Worm (Caenorhabditis elegans) whole organism, mixed stage, embryonic: ENCODE measurements around the gene Y62F5A.12.

Experiments
- ceh-43 ChIP-seq: fragments of 200-800 bp; sonication (Bioruptor generic); optimal IDR thresholded peaks from 2 replicates; lab custom pipeline; 2018; ENCODE audit warnings: mild to moderate bottlenecking, missing genetic modification characterization, moderate library complexity, missing compliant biosample characterization
- ces-1 ChIP-seq: fragments of 150-350 bp; optimal IDR thresholded peaks from 2 replicates; lab custom pipeline; 2014; ENCODE audit warnings: missing biosample characterization, missing genetic modification reagents, missing genetic modification characterization
- cnd-1 ChIP-seq: fragments of 200-800 bp; sonication (Bioruptor generic); optimal IDR thresholded peaks from 2 replicates; lab custom pipeline; 2018; ENCODE audit warnings: mild to moderate bottlenecking, missing genetic modification characterization, missing compliant biosample characterization
- drap-1 ChIP-seq: fragments of 200-800 bp; sonication (Bioruptor generic); optimal IDR thresholded peaks from 3 replicates; lab custom pipeline; 2018; ENCODE audit warnings: mild to moderate bottlenecking, missing genetic modification characterization, missing compliant biosample characterization
- elt-1 ChIP-seq: sonication (generic microtip); optimal IDR thresholded peaks from 2 replicates; lab custom pipeline; 2017; ENCODE audit warnings: missing genetic modification characterization, mild to moderate bottlenecking, missing compliant biosample characterization, antibody characterized with exemption, moderate library complexity, borderline replicate concordance; ENCODE audit not compliant: insufficient read depth
- lin-13 ChIP-seq: fragments of 150-350 bp; optimal IDR thresholded peaks from 2 replicates; lab custom pipeline; 2014; ENCODE audit warnings: missing biosample characterization, missing genetic modification characterization
- nhr-76 ChIP-seq: sonication (generic microtip); optimal IDR thresholded peaks from 2 replicates; lab custom pipeline; 2017; ENCODE audit warnings: missing biosample characterization, missing genetic modification characterization

ce11 chrII:11547254-11547687, 13.0 kb upstream of the Y62F5A.12 start, which contains the start of gene F54D5.7:
- TF ChIP-seq ces-1 (GFP tag; lab: Kevin White, UChicago): peak; percentile 5
- no peak for TF ChIP-seq cnd-1 (tag; lab: Kevin White, UChicago)
- no peak for TF ChIP-seq lin-13 (tag; lab: Kevin White, UChicago)
- TF ChIP-seq elt-1 (tag; lab: Kevin White, UChicago): peak; percentile 8
- TF ChIP-seq ceh-43: peak; percentile 51
- no peak for TF ChIP-seq nhr-76 (tag; lab: Kevin White, UChicago)
- TF ChIP-seq drap-1 (GFP tag; lab: Kevin White, UChicago): no peak
